Fruit fly (Drosophila melanogaster) whole organism, embryonic: ENCODE data around the gene CG34293.

ENCODE experiments used
- Atf3 ChIP-seq: fragments of 200-800 bp; sonication (Bioruptor generic); optimal IDR thresholded peaks from 3 replicates; lab custom pipeline; 2016; ENCODE audit warnings: missing biosample characterization, missing genetic modification characterization
- CG11456 ChIP-seq: fragments of 200-800 bp; sonication (Bioruptor generic); IDR thresholded peaks from 3 replicates; pipeline ENCODE4 v1.3.6; 2022; ENCODE audit warnings: missing biosample characterization, missing genetic modification characterization
- CG12299 ChIP-seq: fragments of 200-800 bp; sonication (Bioruptor generic); optimal IDR thresholded peaks from 2 replicates; lab custom pipeline; 2018; ENCODE audit warnings: missing biosample characterization, mild to moderate bottlenecking, missing genetic modification characterization
- CG14014 ChIP-seq: fragments of 200-800 bp; sonication (Bioruptor generic); IDR thresholded peaks from 2 replicates; pipeline ENCODE4 v1.3.6; 2022; ENCODE audit warnings: missing biosample characterization, missing genetic modification characterization
- CG15073 ChIP-seq: fragments of 200-800 bp; sonication (Bioruptor generic); optimal IDR thresholded peaks from 2 replicates; lab custom pipeline; 2016; ENCODE audit warnings: missing biosample characterization, missing genetic modification characterization
- CG16815 ChIP-seq: fragments of 200-800 bp; sonication (Bioruptor generic); optimal IDR thresholded peaks from 3 replicates; lab custom pipeline; 2017; ENCODE audit warnings: missing biosample characterization, mild to moderate bottlenecking, missing genetic modification characterization
- CG18599 ChIP-seq: fragments of 200-800 bp; sonication (Bioruptor generic); optimal IDR thresholded peaks from 3 replicates; lab custom pipeline; 2017; ENCODE audit warnings: missing biosample characterization, missing genetic modification characterization, mild to moderate bottlenecking, moderate library complexity, missing genetic modification reagents
- CG2199 ChIP-seq: fragments of 200-800 bp; sonication (Bioruptor generic); IDR thresholded peaks from 3 replicates; pipeline ENCODE4 v1.3.6; 2022; ENCODE audit warnings: missing biosample characterization, missing genetic modification characterization
- CG2712 ChIP-seq: fragments of 200-800 bp; optimal IDR thresholded peaks from 3 replicates; lab custom pipeline; 2019; ENCODE audit warnings: missing biosample characterization, mild to moderate bottlenecking, missing genetic modification characterization, moderate library complexity
- CG31388 ChIP-seq: fragments of 200-800 bp; sonication (Bioruptor generic); optimal IDR thresholded peaks from 2 replicates; lab custom pipeline; 2016; ENCODE audit warnings: missing biosample characterization, missing genetic modification characterization
- CG34376 ChIP-seq: fragments of 200-800 bp; sonication (Bioruptor generic); optimal IDR thresholded peaks from 2 replicates; lab custom pipeline; 2018; ENCODE audit warnings: missing biosample characterization, mild to moderate bottlenecking, missing genetic modification characterization
- CG7357 ChIP-seq: fragments of 200-800 bp; sonication (Bioruptor generic); IDR thresholded peaks from 3 replicates; pipeline ENCODE4 v1.3.6; 2022; ENCODE audit warnings: missing biosample characterization, missing genetic modification characterization
- CG7839 ChIP-seq: fragments of 200-800 bp; sonication (Bioruptor generic); optimal IDR thresholded peaks from 3 replicates; lab custom pipeline; 2018; ENCODE audit warnings: missing biosample characterization, mild to moderate bottlenecking, missing genetic modification characterization, moderate library complexity
- CG8924 ChIP-seq: fragments of 200-800 bp; optimal IDR thresholded peaks from 3 replicates; lab custom pipeline; 2019; ENCODE audit warnings: missing biosample characterization, mild to moderate bottlenecking, missing genetic modification characterization, moderate library complexity
- CG8944 ChIP-seq: fragments of 200-800 bp; sonication (Bioruptor generic); optimal IDR thresholded peaks from 3 replicates; lab custom pipeline; 2016; ENCODE audit warnings: missing biosample characterization, missing genetic modification characterization
- CG9817 ChIP-seq: fragments of 200-800 bp; sonication (Bioruptor generic); optimal IDR thresholded peaks from 2 replicates; lab custom pipeline; 2018; ENCODE audit warnings: missing biosample characterization, mild to moderate bottlenecking, missing genetic modification characterization, moderate library complexity
- Chrac-16 ChIP-seq: fragments of 200-800 bp; sonication (Bioruptor generic); optimal IDR thresholded peaks from 3 replicates; lab custom pipeline; 2016; ENCODE audit warnings: missing biosample characterization, missing genetic modification characterization
- Dad ChIP-seq: fragments of 200-800 bp; sonication (Bioruptor generic); optimal IDR thresholded peaks from 3 replicates; lab custom pipeline; 2016; ENCODE audit warnings: missing biosample characterization, missing genetic modification characterization
- Fer3 ChIP-seq: fragments of 200-800 bp; sonication (Bioruptor generic); optimal IDR thresholded peaks from 2 replicates; lab custom pipeline; 2018; ENCODE audit warnings: missing biosample characterization, mild to moderate bottlenecking, missing genetic modification characterization, moderate library complexity
- Gug ChIP-seq: fragments of 200-800 bp; sonication (Bioruptor generic); IDR thresholded peaks from 4 replicates; pipeline ENCODE4 v1.3.6; 2022; ENCODE audit warnings: missing biosample characterization, missing genetic modification characterization
- Hsf ChIP-seq: fragments of 200-800 bp; sonication (Bioruptor generic); optimal IDR thresholded peaks from 3 replicates; lab custom pipeline; 2016; ENCODE audit warnings: missing biosample characterization, missing genetic modification characterization
- MESR4 ChIP-seq: fragments of 200-800 bp; sonication (Bioruptor generic); optimal IDR thresholded peaks from 2 replicates; lab custom pipeline; 2018; ENCODE audit warnings: missing biosample characterization, mild to moderate bottlenecking, missing genetic modification characterization, moderate library complexity
- Max ChIP-seq: fragments of 200-800 bp; sonication (Bioruptor generic); optimal IDR thresholded peaks from 2 replicates; lab custom pipeline; 2016; ENCODE audit warnings: missing biosample characterization, mild to moderate bottlenecking, missing genetic modification characterization
- NC2β ChIP-seq: fragments of 200-800 bp; sonication (Bioruptor generic); optimal IDR thresholded peaks from 2 replicates; lab custom pipeline; 2016; ENCODE audit warnings: missing biosample characterization, missing genetic modification characterization
- NfI ChIP-seq: fragments of 200-800 bp; sonication (Bioruptor generic); optimal IDR thresholded peaks from 3 replicates; lab custom pipeline; 2018; ENCODE audit warnings: missing biosample characterization, mild to moderate bottlenecking, missing genetic modification characterization, moderate library complexity
- Spps ChIP-seq: fragments of 200-800 bp; sonication (Bioruptor generic); optimal IDR thresholded peaks from 2 replicates; lab custom pipeline; 2018; ENCODE audit warnings: missing biosample characterization, mild to moderate bottlenecking, missing genetic modification characterization
- TFAM ChIP-seq: fragments of 200-800 bp; sonication (Bioruptor generic); optimal IDR thresholded peaks from 2 replicates; lab custom pipeline; 2017; ENCODE audit warnings: missing biosample characterization, missing genetic modification characterization, inconsistent platforms
- aop ChIP-seq: fragments of 200-800 bp; sonication (Bioruptor generic); IDR thresholded peaks from 2 replicates; pipeline ENCODE4 v1.3.6; 2022; ENCODE audit warnings: missing biosample characterization, missing genetic modification characterization
- bcd ChIP-seq: fragments of 200-800 bp; sonication (Bioruptor generic); optimal IDR thresholded peaks from 2 replicates; lab custom pipeline; 2017; ENCODE audit warnings: missing biosample characterization, mild to moderate bottlenecking, missing genetic modification characterization
- chm ChIP-seq: fragments of 200-800 bp; sonication (Bioruptor generic); IDR thresholded peaks from 2 replicates; pipeline ENCODE4 v1.3.6; 2022; ENCODE audit warnings: missing biosample characterization, missing genetic modification characterization
- dan ChIP-seq: fragments of 200-800 bp; sonication (Bioruptor generic); IDR thresholded peaks from 2 replicates; pipeline ENCODE4 v1.3.6; 2022; ENCODE audit warnings: missing biosample characterization, missing genetic modification characterization
- dati ChIP-seq: fragments of 200-800 bp; sonication (Bioruptor generic); IDR thresholded peaks from 2 replicates; pipeline ENCODE4 v1.3.6; 2022; ENCODE audit warnings: missing biosample characterization, missing genetic modification characterization
- dysf ChIP-seq: fragments of 200-800 bp; sonication (Bioruptor generic); IDR thresholded peaks from 3 replicates; pipeline ENCODE4 v1.3.6; 2022; ENCODE audit warnings: missing biosample characterization, missing genetic modification characterization
- ftz-f1 ChIP-seq: fragments of 200-800 bp; sonication (Bioruptor generic); optimal IDR thresholded peaks from 2 replicates; lab custom pipeline; 2016; ENCODE audit warnings: missing biosample characterization, missing genetic modification characterization
- grn ChIP-seq: fragments of 200-800 bp; sonication (Bioruptor generic); optimal IDR thresholded peaks from 3 replicates; lab custom pipeline; 2017; ENCODE audit warnings: missing biosample characterization, missing genetic modification characterization
- gro ChIP-seq: fragments of 200-800 bp; sonication (Bioruptor generic); optimal IDR thresholded peaks from 2 replicates; lab custom pipeline; 2016; ENCODE audit warnings: missing biosample characterization, missing genetic modification characterization
- knrl ChIP-seq: fragments of 200-800 bp; sonication (Bioruptor generic); IDR thresholded peaks from 3 replicates; pipeline ENCODE4 v1.3.6; 2022; ENCODE audit warnings: missing biosample characterization, missing genetic modification characterization; ENCODE audit not compliant: partially characterized antibody
- mirr ChIP-seq: fragments of 200-800 bp; sonication (Bioruptor generic); optimal IDR thresholded peaks from 3 replicates; lab custom pipeline; 2018; ENCODE audit warnings: missing biosample characterization, mild to moderate bottlenecking, missing genetic modification characterization
- nerfin-2 ChIP-seq: fragments of 200-800 bp; sonication (Bioruptor generic); IDR thresholded peaks from 2 replicates; pipeline ENCODE4 v1.3.6; 2022; ENCODE audit warnings: missing biosample characterization, missing genetic modification characterization; ENCODE audit not compliant: partially characterized antibody
- nmo ChIP-seq: fragments of 200-800 bp; sonication (Bioruptor generic); optimal IDR thresholded peaks from 2 replicates; lab custom pipeline; 2018; ENCODE audit warnings: missing biosample characterization, mild to moderate bottlenecking, missing genetic modification characterization, moderate library complexity
- oc ChIP-seq: fragments of 200-800 bp; sonication (Bioruptor generic); optimal IDR thresholded peaks from 2 replicates; lab custom pipeline; 2018; ENCODE audit warnings: missing biosample characterization, mild to moderate bottlenecking, missing genetic modification characterization, moderate library complexity
- prd ChIP-seq, 3 experiments: fragments of >200 bp in 2 of 3; fragments of 200-800 bp in 1 of 3; sonication (Bioruptor generic) in 1 of 3; optimal IDR thresholded peaks in 2 of 3; IDR thresholded peaks in 1 of 3; 2 replicates in 2 of 3; 3 replicates in 1 of 3; pipeline versions ENCODE4 v1.3.6 to Lab custom; 2017 to 2022; ENCODE audit warnings: missing biosample characterization in 1 of 3, missing genetic modification characterization in 1 of 3
- so ChIP-seq: fragments of 200-800 bp; sonication (Bioruptor generic); IDR thresholded peaks from 3 replicates; pipeline ENCODE4 v1.3.6; 2022; ENCODE audit warnings: missing biosample characterization, missing genetic modification characterization
- tap ChIP-seq: fragments of 200-800 bp; optimal IDR thresholded peaks from 3 replicates; lab custom pipeline; 2019; ENCODE audit warnings: missing biosample characterization, mild to moderate bottlenecking, missing genetic modification characterization, moderate library complexity
- tna ChIP-seq: fragments of 200-800 bp; sonication (Bioruptor generic); IDR thresholded peaks from 2 replicates; pipeline ENCODE4 v1.3.6; 2022; ENCODE audit warnings: missing biosample characterization, missing genetic modification characterization; ENCODE audit not compliant: partially characterized antibody
- vfl ChIP-seq: fragments of 200-800 bp; sonication (Bioruptor generic); optimal IDR thresholded peaks from 2 replicates; lab custom pipeline; 2016; ENCODE audit warnings: missing biosample characterization, missing genetic modification characterization
- zen ChIP-seq: fragments of 200-800 bp; sonication (Bioruptor generic); optimal IDR thresholded peaks from 3 replicates; lab custom pipeline; 2018; ENCODE audit warnings: missing biosample characterization, mild to moderate bottlenecking, missing genetic modification characterization, moderate library complexity

Gene CG34293

dm6 chr3R:27151516-27151823 is 13.9 kb downstream of the CG34293 start, which contains the start of gene Men-b (continued):
- TF ChIP-seq Hsf (no peak), prd (optimal IDR thresholded peaks at IDR 0.05; lab: Kevin White, UChicago) (no peak), prd (GFP tag; IDR thresholded peaks at IDR 0.05; lab: Robert Waterston, UW) (no peak; the same call in 2 of the 3 replicates), TFAM (GFP tag; lab: Kevin White, UChicago) (no peak), vfl (no peak), CG14014 (GFP tag; lab: Robert Waterston, UW) (0 out of 2 replicates have a peak, but pooled peaks have one; percentile 13), CG12299 (tag; lab: Kevin White, UChicago) (no peak), dan (no peak), CG2199 (peak; percentile 38; the same call in 2 of the 3 replicates), tap (tag; lab: Kevin White, UChicago) (no peak), Chrac-16 (GFP tag; lab: Kevin White, UChicago) (no peak), NfI (GFP tag; lab: Kevin White, UChicago) (no peak), grn (GFP tag; lab: Kevin White, UChicago) (no peak), aop (GFP tag; lab: Robert Waterston, UW) (no peak), Dad (GFP tag; lab: Kevin White, UChicago) (peak; percentile 20)

- TF ChIP-seq Atf3 (GFP tag; lab: Kevin White, UChicago) (peak; percentile 25), CG18599 (peak; percentile 68), NC2β (GFP tag; lab: Kevin White, UChicago) (peak; percentile 66), CG7357 (GFP tag; lab: Robert Waterston, UW) (peak; percentile 97), chm (GFP tag; lab: Robert Waterston, UW) (no peak), bcd (peak; percentile 61), Gug (GFP tag; lab: Robert Waterston, UW) (peak; percentile 58; the same call in 1 of the 4 replicates), gro (GFP tag; lab: Kevin White, UChicago) (peak; percentile 66), oc (tag; lab: Kevin White, UChicago) (peak; percentile 45), so (no peak), tna (GFP tag; lab: Robert Waterston, UW) (no peak), Spps (tag; lab: Kevin White, UChicago) (no peak), Max (GFP tag; lab: Kevin White, UChicago) (peak; percentile 45), nerfin-2 (GFP tag; lab: Robert Waterston, UW) (no peak), CG7839 (tag; lab: Kevin White, UChicago) (peak; percentile 62), CG34376 (GFP tag; lab: Kevin White, UChicago) (peak; percentile 71), CG16815 (GFP tag; lab: Kevin White, UChicago) (peak; percentile 41), CG8944 (peak; percentile 48), CG11456 (GFP tag; lab: Robert Waterston, UW) (no peak), dati (GFP tag; lab: Robert Waterston, UW) (no peak), CG9817 (tag; lab: Kevin White, UChicago) (peak; percentile 69), CG2712 (tag; lab: Kevin White, UChicago) (peak; percentile 73), ftz-f1 (GFP tag; lab: Kevin White, UChicago) (peak; percentile 41), dysf (GFP tag; lab: Robert Waterston, UW) (no peak), zen (tag; lab: Kevin White, UChicago) (peak; percentile 63), CG31388 (GFP tag; lab: Kevin White, UChicago) (no peak), nmo (GFP tag; lab: Kevin White, UChicago) (peak; percentile 67), MESR4 (GFP tag; lab: Kevin White, UChicago) (peak; percentile 83), knrl (GFP tag; lab: Robert Waterston, UW) (no peak), CG8924 (tag; lab: Kevin White, UChicago) (peak; percentile 71), CG15073 (GFP tag; lab: Kevin White, UChicago) (no peak), CG12299 (tag; lab: Kevin White, UChicago) (peak; percentile 42), Fer3 (tag; lab: Kevin White, UChicago) (peak; percentile 69), mirr (peak; percentile 46)
Observed at dm6 chr3R:27150685-27151515, 14.5 kb downstream of the CG34293 start, which contains the start of gene CG6051. Gene CG6051, minus strand, starts transcription at chr3R:27151069.
